Worm (Caenorhabditis elegans): ENCODE data around the gene F53F8.6.

DNA sequence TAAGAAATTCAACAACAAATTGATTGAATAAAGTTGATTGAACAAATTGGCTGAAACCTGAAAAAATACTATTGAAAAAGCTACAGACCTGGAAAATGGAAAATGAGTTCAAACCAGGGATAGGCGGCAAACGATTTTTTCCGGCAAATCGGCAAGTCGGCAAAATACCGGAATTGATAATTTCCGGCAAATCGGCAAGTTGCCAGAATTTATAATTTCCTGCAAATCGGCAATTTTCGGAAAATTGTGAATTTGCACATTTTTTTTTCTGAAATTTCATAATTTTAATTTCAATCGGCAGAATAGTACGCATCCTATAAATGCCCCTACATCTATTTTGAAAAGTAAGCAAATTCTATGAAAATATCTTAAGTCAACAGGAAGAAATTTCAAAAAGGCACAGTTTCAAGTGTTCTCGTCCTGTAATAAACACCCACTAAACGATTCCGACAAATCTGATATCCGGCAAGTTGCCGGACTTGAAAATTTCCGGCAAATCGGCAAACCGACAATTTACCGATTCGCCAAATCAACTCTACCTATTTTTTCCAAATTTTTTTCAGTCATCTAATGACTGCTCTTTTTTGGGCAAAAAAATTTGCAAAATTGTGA lies 12.9 kb downstream of the F53F8.6 start:
- TF ChIP-seq ztf-11 (tag; optimal IDR thresholded peaks at IDR 0.05) = no peak
- TF ChIP-seq unc-62 (GFP tag; optimal IDR thresholded peaks at IDR 0.05) = no peak
- no peak for TF ChIP-seq nhr-28 (tag; optimal IDR thresholded peaks at IDR 0.05)
